Fruit fly (Drosophila melanogaster): ENCODE measurements around the gene nocte.

The nocte gene

dm6 chrX:10473510-10474212, 814 bp downstream of the nocte start, which contains the start of gene CG2889 (continued):
- TF ChIP-seq her (GFP tag; optimal IDR thresholded peaks at IDR 0.05) = no peak
- peak; percentile 2 for TF ChIP-seq CG8924 (tag; optimal IDR thresholded peaks at IDR 0.05)
- peak; percentile 41 for TF ChIP-seq CG2120 (GFP tag; optimal IDR thresholded peaks at IDR 0.05)
- peak; percentile 14 for TF ChIP-seq ind (GFP tag; optimal IDR thresholded peaks at IDR 0.05)
- no peak for TF ChIP-seq Dbx (GFP tag; IDR thresholded peaks at IDR 0.05)
- peak; percentile 16 for TF ChIP-seq CG30403 (GFP tag; optimal IDR thresholded peaks at IDR 0.05)
- TF ChIP-seq CG8359 (GFP tag; optimal IDR thresholded peaks at IDR 0.05; ENCODE audit: borderline replicate concordance) = no peak
- peak; percentile 14 for TF ChIP-seq CG9817 (tag; optimal IDR thresholded peaks at IDR 0.05)
- peak; percentile 48 for TF ChIP-seq Antp (GFP tag; optimal IDR thresholded peaks at IDR 0.05)
- no peak for TF ChIP-seq ro (GFP tag; IDR thresholded peaks at IDR 0.05)
- TF ChIP-seq kay (GFP tag; optimal IDR thresholded peaks at IDR 0.05) = no peak
- TF ChIP-seq CG6689 (GFP tag; IDR thresholded peaks at IDR 0.05) = no peak
- no peak for TF ChIP-seq CG11247 (GFP tag; IDR thresholded peaks at IDR 0.05)
- TF ChIP-seq vfl (GFP tag; optimal IDR thresholded peaks at IDR 0.05) = no peak
- no peak for TF ChIP-seq CG3838 (GFP tag; optimal IDR thresholded peaks at IDR 0.05)
- no peak for TF ChIP-seq NC2β (GFP tag; optimal IDR thresholded peaks at IDR 0.05)
- 0 out of 2 replicates have a peak, but pooled peaks have one; percentile 35 for TF ChIP-seq Rx (GFP tag; IDR thresholded peaks at IDR 0.05)
- 0 out of 3 replicates have a peak, but pooled peaks have one; percentile 42 for TF ChIP-seq HLH4C (GFP tag; IDR thresholded peaks at IDR 0.05; ENCODE audit: partially characterized antibody)
- no peak for TF ChIP-seq ac (GFP tag; optimal IDR thresholded peaks at IDR 0.05)
- no peak for TF ChIP-seq chinmo (GFP tag; IDR thresholded peaks at IDR 0.05; ENCODE audit: partially characterized antibody)
- no peak for TF ChIP-seq CG43689 (GFP tag; IDR thresholded peaks at IDR 0.05)
- peak; percentile 8 for TF ChIP-seq CG12391 (tag; optimal IDR thresholded peaks at IDR 0.05)
- no peak for TF ChIP-seq CG7357 (GFP tag; IDR thresholded peaks at IDR 0.05)
- TF ChIP-seq bowl (GFP tag; IDR thresholded peaks at IDR 0.05) = no peak
- TF ChIP-seq pzg (GFP tag; optimal IDR thresholded peaks at IDR 0.05) = peak; percentile 58
- TF ChIP-seq nmo (GFP tag; optimal IDR thresholded peaks at IDR 0.05) = peak; percentile 46
- TF ChIP-seq MBD-R2 (GFP tag; IDR thresholded peaks at IDR 0.05) = peak; percentile 39
- peak; percentile 36 for TF ChIP-seq HmgZ (tag; optimal IDR thresholded peaks at IDR 0.05)
- no peak for TF ChIP-seq CG12155 (GFP tag; optimal IDR thresholded peaks at IDR 0.05)
- TF ChIP-seq sug (tag; optimal IDR thresholded peaks at IDR 0.05) = no peak
- no peak for TF ChIP-seq CG32772 (GFP tag; IDR thresholded peaks at IDR 0.05)

- TF ChIP-seq CG30020 (tag; optimal IDR thresholded peaks at IDR 0.05) = no peak
- TF ChIP-seq CG12659 (GFP tag; optimal IDR thresholded peaks at IDR 0.05) = peak; percentile 59
- TF ChIP-seq MESR4 (GFP tag; optimal IDR thresholded peaks at IDR 0.05) = peak; percentile 43
- no peak for TF ChIP-seq CG7786 (GFP tag; optimal IDR thresholded peaks at IDR 0.05)
- no peak for TF ChIP-seq CG2120 (GFP tag; optimal IDR thresholded peaks at IDR 0.05)
- no peak for TF ChIP-seq Mrtf (GFP tag; IDR thresholded peaks at IDR 0.05)
- TF ChIP-seq ATbp (GFP tag; optimal IDR thresholded peaks at IDR 0.05) = no peak
- TF ChIP-seq Trl (optimal IDR thresholded peaks at IDR 0.05) = no peak
- TF ChIP-seq Trl (GFP tag; optimal IDR thresholded peaks at IDR 0.05) = no peak
- 0 out of 2 replicates have a peak, but pooled peaks have one; percentile 22 for TF ChIP-seq bbx (GFP tag; IDR thresholded peaks at IDR 0.05; ENCODE audit: partially characterized antibody)
- TF ChIP-seq CG16779 (GFP tag; IDR thresholded peaks at IDR 0.05) = no peak
- TF ChIP-seq Side (GFP tag; optimal IDR thresholded peaks at IDR 0.05) = no peak
- no peak for TF ChIP-seq eve (GFP tag; optimal IDR thresholded peaks at IDR 0.05)
- peak; percentile 18 for TF ChIP-seq chn (GFP tag; optimal IDR thresholded peaks at IDR 0.05)
- peak; percentile 69; the same call in 2 of the 3 replicates for TF ChIP-seq CG6175 (GFP tag; IDR thresholded peaks at IDR 0.05)
- no peak for TF ChIP-seq peb (GFP tag; IDR thresholded peaks at IDR 0.05)
- no peak; the same call in 1 of the 2 replicates for TF ChIP-seq Bgb (GFP tag; IDR thresholded peaks at IDR 0.05; ENCODE audit: partially characterized antibody)
- no peak for TF ChIP-seq ERR (GFP tag; optimal IDR thresholded peaks at IDR 0.05)
- no peak for TF ChIP-seq exex (tag; optimal IDR thresholded peaks at IDR 0.05)
- TF ChIP-seq lilli (GFP tag; optimal IDR thresholded peaks at IDR 0.05) = no peak
- 0 out of 2 replicates have a peak, but pooled peaks have one; percentile 12 for TF ChIP-seq CG3847 (GFP tag; IDR thresholded peaks at IDR 0.05)
Measured at dm6 chrX:10472614-10473248, 1.7 kb downstream of the nocte start.
